Fruit fly (Drosophila melanogaster) whole organism, prepupa: Measurements from ENCODE around the gene CG13003.

ENCODE experiments used
- CG10631 ChIP-seq: fragments of 200-800 bp; sonication (Bioruptor generic); optimal IDR thresholded peaks from 2 replicates; lab custom pipeline; 2016; ENCODE audit warnings: missing biosample characterization, missing genetic modification characterization
- CG10669 ChIP-seq: fragments of 200-800 bp; sonication (Bioruptor generic); optimal IDR thresholded peaks from 3 replicates; lab custom pipeline; 2018; ENCODE audit warnings: missing biosample characterization, mild to moderate bottlenecking, missing genetic modification characterization, moderate library complexity
- CG11294 ChIP-seq: fragments of 200-800 bp; sonication (Bioruptor generic); IDR thresholded peaks from 2 replicates; pipeline ENCODE4 v1.3.6; 2022; ENCODE audit warnings: missing biosample characterization, missing genetic modification characterization
- CG11762 ChIP-seq: fragments of 200-800 bp; sonication (Bioruptor generic); optimal IDR thresholded peaks from 3 replicates; lab custom pipeline; 2016; ENCODE audit warnings: missing biosample characterization, missing genetic modification characterization; ENCODE audit not compliant: insufficient read depth
- CG15336 ChIP-seq: fragments of 200-800 bp; sonication (Bioruptor generic); IDR thresholded peaks from 2 replicates; pipeline ENCODE4 v1.3.6; 2022; ENCODE audit warnings: missing biosample characterization, missing genetic modification characterization
- CG16779 ChIP-seq: fragments of 200-800 bp; sonication (Bioruptor generic); optimal IDR thresholded peaks from 3 replicates; lab custom pipeline; 2017; ENCODE audit warnings: missing biosample characterization, mild to moderate bottlenecking, missing genetic modification characterization
- CG31627 ChIP-seq: fragments of 200-800 bp; sonication (Bioruptor generic); optimal IDR thresholded peaks from 3 replicates; lab custom pipeline; 2016; ENCODE audit warnings: missing biosample characterization, missing genetic modification characterization
- CG32006 ChIP-seq: fragments of 200-800 bp; sonication (Bioruptor generic); optimal IDR thresholded peaks from 3 replicates; lab custom pipeline; 2017; ENCODE audit warnings: missing biosample characterization, mild to moderate bottlenecking, missing genetic modification characterization
- CG34406 ChIP-seq: fragments of 200-800 bp; sonication (Bioruptor generic); optimal IDR thresholded peaks from 3 replicates; lab custom pipeline; 2016; ENCODE audit warnings: missing biosample characterization, missing genetic modification characterization
- CG3919 ChIP-seq: fragments of 200-800 bp; sonication (Bioruptor generic); optimal IDR thresholded peaks from 3 replicates; lab custom pipeline; 2016; ENCODE audit warnings: missing biosample characterization, missing genetic modification characterization
- CG4318 ChIP-seq: fragments of 200-800 bp; sonication (Bioruptor generic); optimal IDR thresholded peaks from 3 replicates; lab custom pipeline; 2017; ENCODE audit warnings: missing biosample characterization, mild to moderate bottlenecking, missing genetic modification characterization
- CG6163 ChIP-seq: fragments of 200-800 bp; sonication (Bioruptor generic); IDR thresholded peaks from 3 replicates; pipeline ENCODE4 v1.3.6; 2022; ENCODE audit warnings: missing biosample characterization, missing genetic modification characterization
- CG6276 ChIP-seq: fragments of 200-800 bp; sonication (Bioruptor generic); optimal IDR thresholded peaks from 2 replicates; lab custom pipeline; 2017; ENCODE audit warnings: missing biosample characterization, mild to moderate bottlenecking, missing genetic modification characterization
- CG6792 ChIP-seq: fragments of 200-800 bp; sonication (Bioruptor generic); optimal IDR thresholded peaks from 3 replicates; lab custom pipeline; 2016; ENCODE audit warnings: missing biosample characterization, missing genetic modification characterization
- CG7368 ChIP-seq: fragments of 200-800 bp; sonication (Bioruptor generic); optimal IDR thresholded peaks from 3 replicates; lab custom pipeline; 2016; ENCODE audit warnings: missing biosample characterization, missing genetic modification characterization
- CG8119 ChIP-seq: fragments of 200-800 bp; sonication (Bioruptor generic); IDR thresholded peaks from 3 replicates; pipeline ENCODE4 v1.3.6; 2022; ENCODE audit warnings: missing biosample characterization, missing genetic modification characterization
- CG8632 ChIP-seq: fragments of 200-800 bp; sonication (Bioruptor generic); optimal IDR thresholded peaks from 3 replicates; lab custom pipeline; 2016; ENCODE audit warnings: missing biosample characterization, missing genetic modification characterization
- Eip75B ChIP-seq: fragments of 200-800 bp; sonication (Bioruptor generic); optimal IDR thresholded peaks from 3 replicates; lab custom pipeline; 2016; ENCODE audit warnings: missing biosample characterization, missing genetic modification characterization
- Eip78C ChIP-seq: fragments of 200-800 bp; sonication (Bioruptor generic); peaks from one replicate; lab custom pipeline; 2016; ENCODE audit warnings: missing biosample characterization, missing genetic modification characterization
- Eip93F ChIP-seq: fragments of 200-800 bp; sonication (Bioruptor generic); optimal IDR thresholded peaks from 2 replicates; lab custom pipeline; 2016; ENCODE audit warnings: missing biosample characterization, mild to moderate bottlenecking, missing genetic modification characterization
- Ets21C ChIP-seq: fragments of 200-800 bp; sonication (Bioruptor generic); optimal IDR thresholded peaks from 3 replicates; lab custom pipeline; 2016; ENCODE audit warnings: missing biosample characterization, missing genetic modification characterization
- Ets96B ChIP-seq: fragments of 200-800 bp; optimal IDR thresholded peaks from 2 replicates; lab custom pipeline; 2019; ENCODE audit warnings: missing biosample characterization, mild to moderate bottlenecking, missing genetic modification characterization, moderate library complexity
- Gug ChIP-seq: fragments of 200-800 bp; sonication (Bioruptor generic); IDR thresholded peaks from 2 replicates; pipeline ENCODE4 v1.3.6; 2022; ENCODE audit warnings: missing biosample characterization, missing genetic modification characterization
- Hr39 ChIP-seq: fragments of 200-800 bp; sonication (Bioruptor generic); optimal IDR thresholded peaks from 2 replicates; lab custom pipeline; 2016; ENCODE audit warnings: missing biosample characterization, missing genetic modification characterization
- Hr4 ChIP-seq: fragments of 200-800 bp; sonication (Bioruptor generic); optimal IDR thresholded peaks from 3 replicates; lab custom pipeline; 2016; ENCODE audit warnings: missing biosample characterization, missing genetic modification characterization
- Lpt ChIP-seq: fragments of 200-800 bp; sonication (Bioruptor generic); optimal IDR thresholded peaks from 3 replicates; lab custom pipeline; 2016; ENCODE audit warnings: missing biosample characterization, missing genetic modification characterization
- Met ChIP-seq: fragments of 200-800 bp; sonication (Bioruptor generic); optimal IDR thresholded peaks from 3 replicates; lab custom pipeline; 2016; ENCODE audit warnings: missing biosample characterization, missing genetic modification characterization
- OdsH ChIP-seq: fragments of 200-800 bp; sonication (Bioruptor generic); optimal IDR thresholded peaks from 3 replicates; lab custom pipeline; 2016; ENCODE audit warnings: missing biosample characterization, missing genetic modification characterization
- Smox ChIP-seq: fragments of 200-800 bp; sonication (Bioruptor generic); optimal IDR thresholded peaks from 3 replicates; lab custom pipeline; 2016; ENCODE audit warnings: missing biosample characterization, missing genetic modification characterization
- Sox102F ChIP-seq: fragments of 200-800 bp; sonication (Bioruptor generic); optimal IDR thresholded peaks from 2 replicates; lab custom pipeline; 2016; ENCODE audit warnings: missing biosample characterization, mild to moderate bottlenecking, missing genetic modification characterization
- Sox14 ChIP-seq: fragments of 200-800 bp; sonication (Bioruptor generic); optimal IDR thresholded peaks from 3 replicates; lab custom pipeline; 2016; ENCODE audit warnings: missing biosample characterization, missing genetic modification characterization
- Sox15 ChIP-seq: fragments of 200-800 bp; sonication (Bioruptor generic); optimal IDR thresholded peaks from 3 replicates; lab custom pipeline; 2016; ENCODE audit warnings: missing biosample characterization, missing genetic modification characterization
- achi ChIP-seq: fragments of 200-800 bp; sonication (Bioruptor generic); optimal IDR thresholded peaks from 3 replicates; lab custom pipeline; 2016; ENCODE audit warnings: missing biosample characterization, missing genetic modification characterization
- acj6 ChIP-seq: fragments of 200-800 bp; sonication (Bioruptor generic); optimal IDR thresholded peaks from 3 replicates; lab custom pipeline; 2016; ENCODE audit warnings: missing biosample characterization, missing genetic modification characterization
- dac ChIP-seq: fragments of 200-800 bp; sonication (Bioruptor generic); optimal IDR thresholded peaks from 2 replicates; lab custom pipeline; 2017; ENCODE audit warnings: missing biosample characterization, mild to moderate bottlenecking, missing genetic modification characterization
- dsx ChIP-seq: fragments of 200-800 bp; optimal IDR thresholded peaks from 3 replicates; lab custom pipeline; 2019; ENCODE audit warnings: missing biosample characterization, mild to moderate bottlenecking, missing genetic modification characterization, moderate library complexity; ENCODE audit not compliant: poor library complexity, severe bottlenecking
- eg ChIP-seq: fragments of 200-800 bp; sonication (Bioruptor generic); IDR thresholded peaks from 3 replicates; pipeline ENCODE4 v1.3.6; 2022; ENCODE audit warnings: missing biosample characterization, missing genetic modification characterization
- fd85E ChIP-seq: fragments of 200-800 bp; sonication (Bioruptor generic); optimal IDR thresholded peaks from 3 replicates; lab custom pipeline; 2016; ENCODE audit warnings: missing biosample characterization, missing genetic modification characterization
- lz ChIP-seq: fragments of 200-800 bp; sonication (Bioruptor generic); optimal IDR thresholded peaks from 3 replicates; lab custom pipeline; 2016; ENCODE audit warnings: missing biosample characterization, missing genetic modification characterization
- pdm3 ChIP-seq: fragments of 200-800 bp; sonication (Bioruptor generic); optimal IDR thresholded peaks from 3 replicates; lab custom pipeline; 2016; ENCODE audit warnings: missing biosample characterization, missing genetic modification characterization
- salr ChIP-seq, 2 experiments: fragments of 200-800 bp; sonication (Bioruptor generic); optimal IDR thresholded peaks; 3 replicates each; lab custom pipeline; 2016 to 2018; ENCODE audit warnings: missing biosample characterization in 2 of 2, missing genetic modification characterization in 2 of 2, mild to moderate bottlenecking in 1 of 2
- spab ChIP-seq: fragments of 200-800 bp; sonication (Bioruptor generic); optimal IDR thresholded peaks from 2 replicates; lab custom pipeline; 2017; ENCODE audit warnings: missing biosample characterization, mild to moderate bottlenecking, missing genetic modification characterization, missing genetic modification reagents
- ss ChIP-seq, 2 experiments: fragments of 200-800 bp; sonication (Bioruptor generic); optimal IDR thresholded peaks; 2 replicates in 1 of 2; 3 replicates in 1 of 2; lab custom pipeline; 2017 to 2018; ENCODE audit warnings: mild to moderate bottlenecking in 2 of 2, missing biosample characterization in 2 of 2, missing genetic modification characterization in 2 of 2, moderate library complexity in 1 of 2
- svp ChIP-seq: fragments of 200-800 bp; sonication (Bioruptor generic); peaks from one replicate; lab custom pipeline; 2016; ENCODE audit warnings: missing biosample characterization, missing genetic modification characterization
- topi ChIP-seq: fragments of 200-800 bp; sonication (Bioruptor generic); optimal IDR thresholded peaks from 3 replicates; lab custom pipeline; 2016; ENCODE audit warnings: missing biosample characterization, missing genetic modification characterization

Gene CG13003

DNA sequence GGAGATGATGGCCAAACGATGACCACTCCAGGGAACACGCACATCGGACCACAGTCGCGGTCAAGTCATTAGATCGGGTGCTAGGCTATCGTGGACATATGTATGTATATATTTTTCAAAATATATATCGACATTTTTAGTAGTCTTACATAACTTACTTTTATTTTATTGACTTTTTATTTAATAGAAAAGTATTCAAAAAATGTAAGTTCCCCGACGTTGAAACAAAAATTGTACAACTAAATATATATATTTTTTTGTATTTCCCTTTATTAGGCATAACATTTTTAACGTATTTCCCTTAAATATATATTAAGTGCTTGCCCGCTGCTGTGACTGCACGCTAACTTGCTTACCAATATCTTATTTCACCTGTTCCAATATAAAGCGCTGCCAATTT lies 61.2 kb downstream of the CG13003 start (continued):
- peak; percentile 43 to 48 for TF ChIP-seq ss (GFP tag; optimal IDR thresholded peaks at IDR 0.05; lab: Kevin White, UChicago)
- no peak for TF ChIP-seq Lpt (GFP tag; lab: Kevin White, UChicago)
- no peak for TF ChIP-seq CG8632 (GFP tag; lab: Kevin White, UChicago)
- no peak for TF ChIP-seq Hr39 (GFP tag; lab: Kevin White, UChicago)
- TF ChIP-seq CG32006 (GFP tag; lab: Kevin White, UChicago) = peak; percentile 62
- TF ChIP-seq Ets21C (GFP tag; lab: Kevin White, UChicago) = no peak

DNA sequence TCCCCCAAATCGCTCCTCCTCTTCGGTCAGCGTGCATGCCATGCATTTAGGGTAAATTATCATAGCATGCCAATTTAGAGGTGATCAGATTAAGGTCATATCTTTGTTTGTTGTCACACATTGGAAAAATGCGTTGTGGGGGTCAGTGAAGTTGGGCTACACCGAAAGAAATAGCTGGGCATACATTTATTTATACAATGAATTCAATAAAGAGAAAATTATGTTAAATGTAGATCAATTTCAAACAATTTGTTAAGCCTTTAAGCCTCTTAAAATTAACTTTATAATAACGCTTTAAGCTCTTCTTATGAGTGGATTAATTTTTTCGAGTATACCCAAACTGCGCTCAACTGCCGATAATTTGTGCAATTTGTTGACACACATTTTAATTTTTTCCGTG lies 62.0 kb downstream of the CG13003 start:
- TF ChIP-seq svp (GFP tag; lab: Kevin White, UChicago) (peak; percentile 60), acj6 (GFP tag; lab: Kevin White, UChicago) (peak; percentile 12), CG15336 (GFP tag; lab: Robert Waterston, UW) (0 out of 2 replicates have a peak, but pooled peaks have one; percentile 44), CG4318 (GFP tag; lab: Kevin White, UChicago) (no peak), Sox102F (GFP tag; lab: Kevin White, UChicago) (no peak), Eip93F (no peak), CG32006 (GFP tag; lab: Kevin White, UChicago) (peak; percentile 38), pdm3 (GFP tag; lab: Kevin White, UChicago) (peak; percentile 7), salr (GFP tag; optimal IDR thresholded peaks at IDR 0.05; lab: Kevin White, UChicago) (no peak), Met (GFP tag; lab: Kevin White, UChicago) (peak; percentile 7), CG6276 (GFP tag; lab: Kevin White, UChicago) (no peak), Eip78C (GFP tag; lab: Kevin White, UChicago) (peak; percentile 69), Smox (GFP tag; lab: Kevin White, UChicago) (no peak), Sox15 (no peak), CG10631 (GFP tag; lab: Kevin White, UChicago) (peak; percentile 6), lz (GFP tag; lab: Kevin White, UChicago) (no peak), CG6163 (0 out of 3 replicates have a peak, but pooled peaks have one; percentile 26), topi (GFP tag; lab: Kevin White, UChicago) (peak; percentile 29), Hr39 (GFP tag; lab: Kevin White, UChicago) (no peak), spab (GFP tag; lab: Kevin White, UChicago) (no peak), CG11762 (no peak), OdsH (peak; percentile 31), dac (GFP tag; lab: Kevin White, UChicago) (no peak), eg (peak; percentile 40; the same call in 1 of the 3 replicates), CG7368 (GFP tag; lab: Kevin White, UChicago) (peak; percentile 4), Hr4 (GFP tag; lab: Kevin White, UChicago) (peak; percentile 18), CG3919 (GFP tag; lab: Kevin White, UChicago) (peak; percentile 16), Ets96B (tag; lab: Kevin White, UChicago) (peak; percentile 1), CG31627 (GFP tag; lab: Kevin White, UChicago) (no peak), achi (GFP tag; lab: Kevin White, UChicago) (no peak), CG10669 (GFP tag; lab: Kevin White, UChicago) (peak; percentile 14), dsx (no peak), CG6792 (GFP tag; lab: Kevin White, UChicago) (no peak), CG11294 (peak; percentile 26; the same call in 1 of the 2 replicates)

DNA sequence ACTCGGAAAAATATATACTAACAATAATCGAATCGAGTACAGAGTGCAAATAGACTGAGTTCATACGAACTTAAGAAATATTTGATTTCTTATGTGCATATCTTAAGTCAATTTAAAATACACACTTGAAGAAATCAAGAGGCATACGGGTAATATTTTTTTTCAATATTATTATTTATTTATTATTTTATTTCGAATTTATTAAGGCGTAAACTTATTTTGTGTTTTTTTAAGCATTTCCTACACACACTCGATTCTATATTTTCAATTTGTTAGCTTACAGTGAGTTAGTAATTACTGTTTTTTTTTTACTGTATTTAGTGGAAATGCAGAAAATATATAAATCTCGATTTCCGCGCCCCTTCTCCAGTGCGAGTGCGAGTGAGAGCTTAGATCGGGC lies 63.1 kb downstream of the CG13003 start:
- TF ChIP-seq CG16779 (tag; lab: Kevin White, UChicago) (no peak), CG8632 (GFP tag; lab: Kevin White, UChicago) (peak; percentile 8), Eip75B (GFP tag; lab: Kevin White, UChicago) (no peak), CG34406 (GFP tag; lab: Kevin White, UChicago) (peak; percentile 13), fd85E (no peak), CG31627 (GFP tag; lab: Kevin White, UChicago) (no peak), Sox14 (GFP tag; lab: Kevin White, UChicago) (no peak), CG7368 (GFP tag; lab: Kevin White, UChicago) (no peak), dac (GFP tag; lab: Kevin White, UChicago) (no peak), CG10669 (GFP tag; lab: Kevin White, UChicago) (no peak), CG15336 (GFP tag; lab: Robert Waterston, UW) (peak; percentile 15; the same call in 1 of the 2 replicates), CG3919 (GFP tag; lab: Kevin White, UChicago) (no peak), CG8119 (GFP tag; lab: Robert Waterston, UW) (peak; percentile 25; the same call in 1 of the 3 replicates), Gug (GFP tag; lab: Robert Waterston, UW) (no peak), Eip78C (GFP tag; lab: Kevin White, UChicago) (peak; percentile 47)
